Worm (Caenorhabditis elegans) whole organism, L4/young adult: Measurements from ENCODE around the gene Y25C1A.7.

Experiments
- dao-5 ChIP-seq: sonication (generic microtip); optimal IDR thresholded peaks from 2 replicates; lab custom pipeline; 2016; ENCODE audit warnings: missing genotype, missing genetic modification characterization, moderate library complexity, missing compliant biosample characterization
- him-1 ChIP-seq: sonication (generic microtip); optimal IDR thresholded peaks from 2 replicates; lab custom pipeline; 2016; ENCODE audit warnings: missing genotype, missing genetic modification reagents, missing genetic modification characterization, missing compliant biosample characterization

- TF ChIP-seq him-1 (tag; lab: Kevin White, UChicago) (no peak), dao-5 (no peak)
These were observed 6.9 kb downstream of the Y25C1A.7 start for ce11 chrII:3063984-3064383.
